Worm (Caenorhabditis elegans) whole organism, late embryonic: Measurements from ENCODE around the gene lron-13.
A peak's percentile ranks its signal among the peaks of the same experiment; 100 is the strongest.

ENCODE experiments used
- C38D4.7 ChIP-seq: fragments of 200-800 bp; sonication (Bioruptor generic); optimal IDR thresholded peaks from 2 replicates; lab custom pipeline; 2018; ENCODE audit warnings: mild to moderate bottlenecking, missing genetic modification characterization, moderate library complexity, missing compliant biosample characterization
- K09A11.1 ChIP-seq: sonication (generic microtip); optimal IDR thresholded peaks from 2 replicates; lab custom pipeline; 2017; ENCODE audit warnings: antibody characterized with exemption, mild to moderate bottlenecking, missing genetic modification characterization, missing compliant biosample characterization; ENCODE audit not compliant: insufficient read depth
- T23F11.4 ChIP-seq: fragments of 200-800 bp; sonication (Bioruptor generic); optimal IDR thresholded peaks from 2 replicates; lab custom pipeline; 2018; ENCODE audit warnings: mild to moderate bottlenecking, missing genetic modification characterization, missing compliant biosample characterization
- Y22D7AL.16 ChIP-seq: sonication (generic microtip); optimal IDR thresholded peaks from 2 replicates; lab custom pipeline; 2016; ENCODE audit warnings: missing genetic modification characterization, missing compliant biosample characterization
- ceh-14 ChIP-seq: sonication (generic microtip); optimal IDR thresholded peaks from 2 replicates; lab custom pipeline; 2016; ENCODE audit warnings: missing genotype, missing genetic modification characterization, missing compliant biosample characterization
- ceh-19 ChIP-seq: fragments of 200-800 bp; sonication (Bioruptor generic); optimal IDR thresholded peaks from 2 replicates; lab custom pipeline; 2018; ENCODE audit warnings: mild to moderate bottlenecking, missing genetic modification characterization, missing compliant biosample characterization
- ceh-22 ChIP-seq: sonication (generic microtip); optimal IDR thresholded peaks from 2 replicates; lab custom pipeline; 2017; ENCODE audit warnings: missing biosample characterization, missing genetic modification characterization
- ceh-30 ChIP-seq: fragments of 150-350 bp; optimal IDR thresholded peaks from 2 replicates; lab custom pipeline; 2014; ENCODE audit warnings: missing biosample characterization, missing genetic modification characterization
- ceh-31 ChIP-seq: sonication (generic microtip); optimal IDR thresholded peaks from 2 replicates; lab custom pipeline; 2016; ENCODE audit warnings: missing genetic modification characterization, missing compliant biosample characterization
- ceh-34 ChIP-seq: sonication (generic microtip); optimal IDR thresholded peaks from 2 replicates; lab custom pipeline; 2016; ENCODE audit warnings: mild to moderate bottlenecking, missing genetic modification characterization, missing compliant biosample characterization
- ceh-48 ChIP-seq: sonication (generic microtip); optimal IDR thresholded peaks from 2 replicates; lab custom pipeline; 2016; ENCODE audit warnings: missing genetic modification characterization, inconsistent platforms, missing compliant biosample characterization
- dve-1 ChIP-seq: sonication (generic microtip); optimal IDR thresholded peaks from 2 replicates; lab custom pipeline; 2017; ENCODE audit warnings: antibody characterized with exemption, mild to moderate bottlenecking, missing genetic modification characterization, missing compliant biosample characterization
- eyg-1 ChIP-seq: sonication (generic microtip); optimal IDR thresholded peaks from 2 replicates; lab custom pipeline; 2016; ENCODE audit warnings: missing genotype, missing genetic modification characterization, missing compliant biosample characterization
- fkh-10 ChIP-seq: fragments of 150-350 bp; optimal IDR thresholded peaks from 2 replicates; lab custom pipeline; 2014; ENCODE audit warnings: missing biosample characterization, missing genetic modification reagents, missing genetic modification characterization
- fkh-6 ChIP-seq: sonication (generic microtip); optimal IDR thresholded peaks from 2 replicates; lab custom pipeline; 2016; ENCODE audit warnings: missing genetic modification characterization, missing compliant biosample characterization
- hlh-6 ChIP-seq: sonication (generic microtip); optimal IDR thresholded peaks from 2 replicates; lab custom pipeline; 2016; ENCODE audit warnings: missing genotype, missing genetic modification characterization, missing compliant biosample characterization
- hlh-8 ChIP-seq: sonication (generic microtip); optimal IDR thresholded peaks from 2 replicates; lab custom pipeline; 2016; ENCODE audit warnings: missing genotype, missing genetic modification characterization, missing compliant biosample characterization
- lin-11 ChIP-seq: fragments of 200-800 bp; sonication (Bioruptor generic); optimal IDR thresholded peaks from 2 replicates; lab custom pipeline; 2018; ENCODE audit warnings: mild to moderate bottlenecking, missing genetic modification characterization, missing compliant biosample characterization
- madf-2 ChIP-seq: sonication (generic microtip); optimal IDR thresholded peaks from 2 replicates; lab custom pipeline; 2017; ENCODE audit warnings: missing genetic modification characterization, missing compliant biosample characterization
- nfya-1 ChIP-seq: sonication (generic microtip); optimal IDR thresholded peaks from 2 replicates; lab custom pipeline; 2017; ENCODE audit warnings: missing genetic modification characterization, mild to moderate bottlenecking, missing compliant biosample characterization, antibody characterized with exemption, moderate library complexity
- nhr-232 ChIP-seq: sonication (generic microtip); optimal IDR thresholded peaks from 2 replicates; lab custom pipeline; 2016; ENCODE audit warnings: missing genetic modification characterization, missing compliant biosample characterization
- pag-3 ChIP-seq: sonication (generic microtip); optimal IDR thresholded peaks from 2 replicates; lab custom pipeline; 2016; ENCODE audit warnings: missing compliant biosample characterization, missing genetic modification characterization, borderline replicate concordance
- pha-2 ChIP-seq: sonication (generic microtip); optimal IDR thresholded peaks from 2 replicates; lab custom pipeline; 2017; ENCODE audit warnings: mild to moderate bottlenecking, missing genetic modification characterization, missing compliant biosample characterization
- pha-4 ChIP-seq: fragments of 150-350 bp; optimal IDR thresholded peaks from 2 replicates; lab custom pipeline; 2018; ENCODE audit warnings: missing biosample characterization, missing genetic modification reagents, missing genetic modification characterization
- pqm-1 ChIP-seq: sonication (generic microtip); optimal IDR thresholded peaks from 2 replicates; lab custom pipeline; 2016; ENCODE audit warnings: missing genetic modification characterization, missing compliant biosample characterization
- pros-1 ChIP-seq: fragments of 150-350 bp; optimal IDR thresholded peaks from 2 replicates; lab custom pipeline; 2014; ENCODE audit warnings: missing biosample characterization, missing genetic modification reagents, missing genetic modification characterization
- ref-2 ChIP-seq: sonication (generic microtip); optimal IDR thresholded peaks from 2 replicates; lab custom pipeline; 2016; ENCODE audit warnings: missing genetic modification characterization, missing compliant biosample characterization
- rnt-1 ChIP-seq: sonication (generic microtip); optimal IDR thresholded peaks from 2 replicates; lab custom pipeline; 2016; ENCODE audit warnings: missing genetic modification characterization, missing compliant biosample characterization
- sdc-2 ChIP-seq: sonication (generic microtip); optimal IDR thresholded peaks from 2 replicates; lab custom pipeline; 2016; ENCODE audit warnings: missing genotype, missing genetic modification characterization, missing compliant biosample characterization
- syd-9 ChIP-seq: sonication (generic microtip); optimal IDR thresholded peaks from 2 replicates; lab custom pipeline; 2016; ENCODE audit warnings: mild to moderate bottlenecking, missing genetic modification characterization, moderate library complexity, missing compliant biosample characterization
- tbx-2 ChIP-seq: sonication (generic microtip); optimal IDR thresholded peaks from 2 replicates; lab custom pipeline; 2016; ENCODE audit warnings: missing genetic modification characterization, missing compliant biosample characterization
- tbx-7 ChIP-seq: sonication (generic microtip); optimal IDR thresholded peaks from 2 replicates; lab custom pipeline; 2016; ENCODE audit warnings: missing genotype, missing genetic modification characterization, missing compliant biosample characterization
- unc-3 ChIP-seq, 2 experiments: fragments of 200-800 bp in 1 of 2; sonication (Bioruptor generic) in 1 of 2; sonication (generic microtip) in 1 of 2; conservative IDR thresholded peaks in 1 of 2; optimal IDR thresholded peaks in 1 of 2; 2 replicates each; pipeline versions ENCODE4 v1.3.6 to Lab custom; 2016 to 2022; ENCODE audit warnings: missing compliant biosample characterization in 2 of 2, missing genetic modification characterization in 2 of 2, missing genetic modification reagents in 1 of 2
- unc-42 ChIP-seq: sonication (generic microtip); optimal IDR thresholded peaks from 2 replicates; lab custom pipeline; 2016; ENCODE audit warnings: missing genotype, missing genetic modification characterization, missing compliant biosample characterization
- unc-86 ChIP-seq: sonication (generic microtip); optimal IDR thresholded peaks from 2 replicates; lab custom pipeline; 2016; ENCODE audit warnings: missing genetic modification characterization, missing compliant biosample characterization
- zip-5 ChIP-seq: sonication (generic microtip); optimal IDR thresholded peaks from 2 replicates; lab custom pipeline; 2016; ENCODE audit warnings: missing genetic modification characterization, missing compliant biosample characterization

lron-13 gene

DNA sequence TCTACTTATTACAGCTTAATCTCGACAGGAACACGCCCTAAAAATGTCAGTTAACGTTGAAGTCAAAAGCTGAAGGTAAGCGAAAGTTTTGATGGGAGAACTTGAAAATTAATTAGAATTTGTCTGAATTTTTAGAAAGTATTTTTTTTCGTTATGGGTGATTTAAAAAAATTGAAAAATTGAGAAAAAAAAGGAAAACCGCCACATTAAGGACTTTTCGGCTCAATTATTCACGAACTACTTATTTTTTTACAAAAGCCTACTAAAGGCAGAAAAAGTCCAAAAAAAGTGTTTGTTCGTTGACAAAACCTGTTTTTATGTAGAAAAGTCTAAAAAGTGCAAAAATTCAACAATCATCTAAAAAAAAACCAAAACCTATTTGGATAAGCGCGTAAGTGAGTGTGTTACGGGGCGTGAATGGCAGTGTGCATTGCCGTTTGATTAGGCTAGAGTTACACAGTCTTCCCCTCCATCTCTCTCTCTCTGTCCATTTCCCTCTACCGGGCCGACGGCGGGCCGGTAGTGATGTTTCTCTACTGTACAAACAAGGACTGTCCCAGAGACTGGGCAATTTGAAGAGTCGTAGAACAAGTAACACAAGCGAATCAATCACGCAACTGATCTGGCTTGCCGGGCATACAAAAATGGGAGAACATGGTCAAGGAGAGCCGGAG, at the start of gene lron-13:
Gene lron-13, plus strand, starts transcription at position 15 of the 674 bp plus-strand sequence.
- TF ChIP-seq ceh-30 (tag; lab: Kevin White, UChicago) (no peak), ceh-48 (no peak), tbx-2 (peak; percentile 13), K09A11.1 (tag; lab: Kevin White, UChicago) (no peak), tbx-7 (tag; lab: Kevin White, UChicago) (no peak), pha-2 (peak; percentile 35)

DNA sequence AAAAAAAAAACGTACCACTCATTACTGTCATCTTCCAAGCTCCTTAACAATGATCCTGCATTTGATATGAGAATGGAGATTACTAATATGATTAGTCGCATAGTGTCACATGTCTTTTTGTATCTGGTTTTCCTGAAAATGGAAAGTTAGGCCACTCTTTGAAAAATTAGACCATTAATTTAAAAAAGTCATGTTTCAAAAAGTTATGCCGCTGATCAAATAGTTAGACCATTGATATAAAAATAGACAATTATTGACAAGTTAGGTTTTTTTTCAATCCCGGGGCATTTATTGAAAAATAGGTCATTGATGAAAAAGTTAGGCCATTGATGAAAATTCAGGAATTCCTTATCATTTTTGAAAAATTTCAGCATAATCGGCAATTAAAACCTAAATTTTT, 43.2 kb upstream of the lron-13 start, which contains the start of gene acc-4:
Gene acc-4, minus strand, starts transcription at position 101 of the 400 bp plus-strand sequence.
- TF ChIP-seq Y22D7AL.16 (tag; lab: Kevin White, UChicago) = no peak
- no peak for TF ChIP-seq unc-86
- no peak for TF ChIP-seq fkh-10 (GFP tag; lab: Kevin White, UChicago)
- no peak for TF ChIP-seq madf-2 (tag; lab: Kevin White, UChicago)
- TF ChIP-seq ceh-48 = no peak
- no peak for TF ChIP-seq ceh-34 (tag; lab: Kevin White, UChicago)
- no peak for TF ChIP-seq ref-2
- TF ChIP-seq pros-1 (tag; lab: Kevin White, UChicago) = no peak
- TF ChIP-seq zip-5 (tag; lab: Kevin White, UChicago) = no peak
- no peak for TF ChIP-seq unc-3 (GFP tag; conservative IDR thresholded peaks at IDR 0.05; lab: Robert Waterston, UW)
- no peak for TF ChIP-seq unc-3 (tag; optimal IDR thresholded peaks at IDR 0.05; lab: Kevin White, UChicago)
- no peak for TF ChIP-seq nfya-1 (tag; lab: Kevin White, UChicago)
- TF ChIP-seq C38D4.7 = no peak
- TF ChIP-seq syd-9 (tag; lab: Kevin White, UChicago) = no peak
- no peak for TF ChIP-seq sdc-2
- no peak for TF ChIP-seq tbx-7 (tag; lab: Kevin White, UChicago)
- no peak for TF ChIP-seq eyg-1 (tag; lab: Kevin White, UChicago)
- no peak for TF ChIP-seq unc-42 (tag; lab: Kevin White, UChicago)
- TF ChIP-seq, all 69 proteins: peak for 0

ce11 chrIII:13492377-13492776, 34.9 kb upstream of the lron-13 start, which contains the start of gene twk-40:
twk-40 (minus strand) TSS chrIII:13492477.
- TF ChIP-seq ceh-22 (tag; lab: Kevin White, UChicago) (no peak), dve-1 (tag; lab: Kevin White, UChicago) (no peak), pha-2 (no peak)

ce11 chrIII:13495571-13495970, 31.7 kb upstream of the lron-13 start, which contains the start of gene T28A8.2:
T28A8.2 (minus strand) TSS chrIII:13495671.
- TF ChIP-seq ceh-31 (tag; lab: Kevin White, UChicago) (no peak), hlh-6 (no peak), unc-86 (no peak), tbx-7 (tag; lab: Kevin White, UChicago) (no peak), T23F11.4 (GFP tag; lab: Kevin White, UChicago) (no peak), unc-3 (GFP tag; conservative IDR thresholded peaks at IDR 0.05; lab: Robert Waterston, UW) (no peak), unc-3 (tag; optimal IDR thresholded peaks at IDR 0.05; lab: Kevin White, UChicago) (no peak), syd-9 (tag; lab: Kevin White, UChicago) (no peak), pag-3 (tag; lab: Kevin White, UChicago) (no peak), rnt-1 (tag; lab: Kevin White, UChicago) (no peak), pqm-1 (tag; lab: Kevin White, UChicago) (no peak), ceh-19 (GFP tag; lab: Kevin White, UChicago) (no peak), pha-4 (tag; lab: Kevin White, UChicago) (no peak), lin-11 (tag; lab: Kevin White, UChicago) (no peak), ceh-14 (tag; lab: Kevin White, UChicago) (no peak), ceh-48 (no peak), hlh-8 (tag; lab: Kevin White, UChicago) (no peak), dve-1 (tag; lab: Kevin White, UChicago) (no peak), fkh-6 (no peak), zip-5 (tag; lab: Kevin White, UChicago) (no peak), nhr-232 (tag; lab: Kevin White, UChicago) (no peak)
